Fruit fly (Drosophila melanogaster) whole organism, prepupa: Measurements from ENCODE around the gene Pdxk.

Source experiments
- Blimp-1 ChIP-seq: fragments of 200-800 bp; sonication (Bioruptor generic); optimal IDR thresholded peaks from 3 replicates; lab custom pipeline; 2017; ENCODE audit warnings: missing biosample characterization, missing genetic modification characterization, mild to moderate bottlenecking, moderate library complexity, missing genetic modification reagents
- CG10631 ChIP-seq: fragments of 200-800 bp; sonication (Bioruptor generic); optimal IDR thresholded peaks from 2 replicates; lab custom pipeline; 2016; ENCODE audit warnings: missing biosample characterization, missing genetic modification characterization
- CG10669 ChIP-seq: fragments of 200-800 bp; sonication (Bioruptor generic); optimal IDR thresholded peaks from 3 replicates; lab custom pipeline; 2018; ENCODE audit warnings: missing biosample characterization, mild to moderate bottlenecking, missing genetic modification characterization, moderate library complexity
- CG11294 ChIP-seq: fragments of 200-800 bp; sonication (Bioruptor generic); IDR thresholded peaks from 2 replicates; pipeline ENCODE4 v1.3.6; 2022; ENCODE audit warnings: missing biosample characterization, missing genetic modification characterization
- CG11762 ChIP-seq: fragments of 200-800 bp; sonication (Bioruptor generic); optimal IDR thresholded peaks from 3 replicates; lab custom pipeline; 2016; ENCODE audit warnings: missing biosample characterization, missing genetic modification characterization; ENCODE audit not compliant: insufficient read depth
- CG15336 ChIP-seq: fragments of 200-800 bp; sonication (Bioruptor generic); IDR thresholded peaks from 2 replicates; pipeline ENCODE4 v1.3.6; 2022; ENCODE audit warnings: missing biosample characterization, missing genetic modification characterization
- CG1621 ChIP-seq: fragments of 200-800 bp; sonication (Bioruptor generic); optimal IDR thresholded peaks from 3 replicates; lab custom pipeline; 2018; ENCODE audit warnings: missing biosample characterization, mild to moderate bottlenecking, missing genetic modification characterization
- CG16779 ChIP-seq: fragments of 200-800 bp; sonication (Bioruptor generic); optimal IDR thresholded peaks from 3 replicates; lab custom pipeline; 2017; ENCODE audit warnings: missing biosample characterization, mild to moderate bottlenecking, missing genetic modification characterization
- CG3032 ChIP-seq: fragments of 200-800 bp; optimal IDR thresholded peaks from 2 replicates; lab custom pipeline; 2019; ENCODE audit warnings: missing biosample characterization, mild to moderate bottlenecking, missing genetic modification characterization, moderate library complexity
- CG31627 ChIP-seq: fragments of 200-800 bp; sonication (Bioruptor generic); optimal IDR thresholded peaks from 3 replicates; lab custom pipeline; 2016; ENCODE audit warnings: missing biosample characterization, missing genetic modification characterization
- CG34406 ChIP-seq: fragments of 200-800 bp; sonication (Bioruptor generic); optimal IDR thresholded peaks from 3 replicates; lab custom pipeline; 2016; ENCODE audit warnings: missing biosample characterization, missing genetic modification characterization
- CG3919 ChIP-seq: fragments of 200-800 bp; sonication (Bioruptor generic); optimal IDR thresholded peaks from 3 replicates; lab custom pipeline; 2016; ENCODE audit warnings: missing biosample characterization, missing genetic modification characterization
- CG4318 ChIP-seq: fragments of 200-800 bp; sonication (Bioruptor generic); optimal IDR thresholded peaks from 3 replicates; lab custom pipeline; 2017; ENCODE audit warnings: missing biosample characterization, mild to moderate bottlenecking, missing genetic modification characterization
- CG6163 ChIP-seq: fragments of 200-800 bp; sonication (Bioruptor generic); IDR thresholded peaks from 3 replicates; pipeline ENCODE4 v1.3.6; 2022; ENCODE audit warnings: missing biosample characterization, missing genetic modification characterization
- CG6276 ChIP-seq: fragments of 200-800 bp; sonication (Bioruptor generic); optimal IDR thresholded peaks from 2 replicates; lab custom pipeline; 2017; ENCODE audit warnings: missing biosample characterization, mild to moderate bottlenecking, missing genetic modification characterization
- CG6808 ChIP-seq: fragments of 200-800 bp; sonication (Bioruptor generic); optimal IDR thresholded peaks from 3 replicates; lab custom pipeline; 2017; ENCODE audit warnings: missing biosample characterization, missing genetic modification characterization, mild to moderate bottlenecking, moderate library complexity, missing genetic modification reagents
- CG7368 ChIP-seq: fragments of 200-800 bp; sonication (Bioruptor generic); optimal IDR thresholded peaks from 3 replicates; lab custom pipeline; 2016; ENCODE audit warnings: missing biosample characterization, missing genetic modification characterization
- CG8119 ChIP-seq: fragments of 200-800 bp; sonication (Bioruptor generic); IDR thresholded peaks from 3 replicates; pipeline ENCODE4 v1.3.6; 2022; ENCODE audit warnings: missing biosample characterization, missing genetic modification characterization
- CG8319 ChIP-seq: fragments of 200-800 bp; sonication (Bioruptor generic); optimal IDR thresholded peaks from 3 replicates; lab custom pipeline; 2016; ENCODE audit warnings: missing biosample characterization, missing genetic modification characterization
- CG8632 ChIP-seq: fragments of 200-800 bp; sonication (Bioruptor generic); optimal IDR thresholded peaks from 3 replicates; lab custom pipeline; 2016; ENCODE audit warnings: missing biosample characterization, missing genetic modification characterization
- CG9139 ChIP-seq: fragments of 200-800 bp; sonication (Bioruptor generic); optimal IDR thresholded peaks from 3 replicates; lab custom pipeline; 2017; ENCODE audit warnings: missing biosample characterization, mild to moderate bottlenecking, missing genetic modification characterization
- Eip75B ChIP-seq: fragments of 200-800 bp; sonication (Bioruptor generic); optimal IDR thresholded peaks from 3 replicates; lab custom pipeline; 2016; ENCODE audit warnings: missing biosample characterization, missing genetic modification characterization
- Eip78C ChIP-seq: fragments of 200-800 bp; sonication (Bioruptor generic); peaks from one replicate; lab custom pipeline; 2016; ENCODE audit warnings: missing biosample characterization, missing genetic modification characterization
- Eip93F ChIP-seq: fragments of 200-800 bp; sonication (Bioruptor generic); optimal IDR thresholded peaks from 2 replicates; lab custom pipeline; 2016; ENCODE audit warnings: missing biosample characterization, mild to moderate bottlenecking, missing genetic modification characterization
- Ets21C ChIP-seq: fragments of 200-800 bp; sonication (Bioruptor generic); optimal IDR thresholded peaks from 3 replicates; lab custom pipeline; 2016; ENCODE audit warnings: missing biosample characterization, missing genetic modification characterization
- Gug ChIP-seq: fragments of 200-800 bp; sonication (Bioruptor generic); IDR thresholded peaks from 2 replicates; pipeline ENCODE4 v1.3.6; 2022; ENCODE audit warnings: missing biosample characterization, missing genetic modification characterization
- Hr38 ChIP-seq: sonication (Bioruptor generic); optimal IDR thresholded peaks from 2 replicates; lab custom pipeline; 2016; ENCODE audit warnings: missing biosample characterization, missing genetic modification characterization
- Hr39 ChIP-seq: fragments of 200-800 bp; sonication (Bioruptor generic); optimal IDR thresholded peaks from 2 replicates; lab custom pipeline; 2016; ENCODE audit warnings: missing biosample characterization, missing genetic modification characterization
- Hr4 ChIP-seq: fragments of 200-800 bp; sonication (Bioruptor generic); optimal IDR thresholded peaks from 3 replicates; lab custom pipeline; 2016; ENCODE audit warnings: missing biosample characterization, missing genetic modification characterization
- Lpt ChIP-seq: fragments of 200-800 bp; sonication (Bioruptor generic); optimal IDR thresholded peaks from 3 replicates; lab custom pipeline; 2016; ENCODE audit warnings: missing biosample characterization, missing genetic modification characterization
- Met ChIP-seq: fragments of 200-800 bp; sonication (Bioruptor generic); optimal IDR thresholded peaks from 3 replicates; lab custom pipeline; 2016; ENCODE audit warnings: missing biosample characterization, missing genetic modification characterization
- OdsH ChIP-seq: fragments of 200-800 bp; sonication (Bioruptor generic); optimal IDR thresholded peaks from 3 replicates; lab custom pipeline; 2016; ENCODE audit warnings: missing biosample characterization, missing genetic modification characterization
- Smox ChIP-seq: fragments of 200-800 bp; sonication (Bioruptor generic); optimal IDR thresholded peaks from 3 replicates; lab custom pipeline; 2016; ENCODE audit warnings: missing biosample characterization, missing genetic modification characterization
- Sox102F ChIP-seq: fragments of 200-800 bp; sonication (Bioruptor generic); optimal IDR thresholded peaks from 2 replicates; lab custom pipeline; 2016; ENCODE audit warnings: missing biosample characterization, mild to moderate bottlenecking, missing genetic modification characterization
- Sox15 ChIP-seq: fragments of 200-800 bp; sonication (Bioruptor generic); optimal IDR thresholded peaks from 3 replicates; lab custom pipeline; 2016; ENCODE audit warnings: missing biosample characterization, missing genetic modification characterization
- achi ChIP-seq: fragments of 200-800 bp; sonication (Bioruptor generic); optimal IDR thresholded peaks from 3 replicates; lab custom pipeline; 2016; ENCODE audit warnings: missing biosample characterization, missing genetic modification characterization
- acj6 ChIP-seq: fragments of 200-800 bp; sonication (Bioruptor generic); optimal IDR thresholded peaks from 3 replicates; lab custom pipeline; 2016; ENCODE audit warnings: missing biosample characterization, missing genetic modification characterization
- cyc ChIP-seq: fragments of 200-800 bp; sonication (Bioruptor generic); optimal IDR thresholded peaks from 3 replicates; lab custom pipeline; 2016; ENCODE audit warnings: missing biosample characterization, missing genetic modification characterization
- dac ChIP-seq: fragments of 200-800 bp; sonication (Bioruptor generic); optimal IDR thresholded peaks from 2 replicates; lab custom pipeline; 2017; ENCODE audit warnings: missing biosample characterization, mild to moderate bottlenecking, missing genetic modification characterization
- eg ChIP-seq: fragments of 200-800 bp; sonication (Bioruptor generic); IDR thresholded peaks from 3 replicates; pipeline ENCODE4 v1.3.6; 2022; ENCODE audit warnings: missing biosample characterization, missing genetic modification characterization
- esn ChIP-seq: fragments of 200-800 bp; sonication (Bioruptor generic); optimal IDR thresholded peaks from 2 replicates; lab custom pipeline; 2016; ENCODE audit warnings: missing biosample characterization, mild to moderate bottlenecking, missing genetic modification characterization, moderate library complexity
- fkh ChIP-seq: fragments of 200-800 bp; sonication (Bioruptor generic); optimal IDR thresholded peaks from 3 replicates; lab custom pipeline; 2017; ENCODE audit warnings: missing biosample characterization, mild to moderate bottlenecking, missing genetic modification characterization, moderate library complexity
- lz ChIP-seq: fragments of 200-800 bp; sonication (Bioruptor generic); optimal IDR thresholded peaks from 3 replicates; lab custom pipeline; 2016; ENCODE audit warnings: missing biosample characterization, missing genetic modification characterization
- net ChIP-seq: fragments of 200-800 bp; sonication (Bioruptor generic); optimal IDR thresholded peaks from 3 replicates; lab custom pipeline; 2016; ENCODE audit warnings: missing biosample characterization, missing genetic modification characterization
- pdm3 ChIP-seq: fragments of 200-800 bp; sonication (Bioruptor generic); optimal IDR thresholded peaks from 3 replicates; lab custom pipeline; 2016; ENCODE audit warnings: missing biosample characterization, missing genetic modification characterization
- salr ChIP-seq, 2 experiments: fragments of 200-800 bp; sonication (Bioruptor generic); optimal IDR thresholded peaks; 3 replicates each; lab custom pipeline; 2016 to 2018; ENCODE audit warnings: missing biosample characterization in 2 of 2, missing genetic modification characterization in 2 of 2, mild to moderate bottlenecking in 1 of 2
- spab ChIP-seq: fragments of 200-800 bp; sonication (Bioruptor generic); optimal IDR thresholded peaks from 2 replicates; lab custom pipeline; 2017; ENCODE audit warnings: missing biosample characterization, mild to moderate bottlenecking, missing genetic modification characterization, missing genetic modification reagents
- ss ChIP-seq, 2 experiments: fragments of 200-800 bp; sonication (Bioruptor generic); optimal IDR thresholded peaks; 2 replicates in 1 of 2; 3 replicates in 1 of 2; lab custom pipeline; 2017 to 2018; ENCODE audit warnings: mild to moderate bottlenecking in 2 of 2, missing biosample characterization in 2 of 2, missing genetic modification characterization in 2 of 2, moderate library complexity in 1 of 2
- svp ChIP-seq: fragments of 200-800 bp; sonication (Bioruptor generic); peaks from one replicate; lab custom pipeline; 2016; ENCODE audit warnings: missing biosample characterization, missing genetic modification characterization
- topi ChIP-seq: fragments of 200-800 bp; sonication (Bioruptor generic); optimal IDR thresholded peaks from 3 replicates; lab custom pipeline; 2016; ENCODE audit warnings: missing biosample characterization, missing genetic modification characterization
- vri ChIP-seq: fragments of 200-800 bp; sonication (Bioruptor generic); optimal IDR thresholded peaks from 3 replicates; lab custom pipeline; 2016; ENCODE audit warnings: missing biosample characterization, mild to moderate bottlenecking, missing genetic modification characterization

The Pdxk gene

DNA sequence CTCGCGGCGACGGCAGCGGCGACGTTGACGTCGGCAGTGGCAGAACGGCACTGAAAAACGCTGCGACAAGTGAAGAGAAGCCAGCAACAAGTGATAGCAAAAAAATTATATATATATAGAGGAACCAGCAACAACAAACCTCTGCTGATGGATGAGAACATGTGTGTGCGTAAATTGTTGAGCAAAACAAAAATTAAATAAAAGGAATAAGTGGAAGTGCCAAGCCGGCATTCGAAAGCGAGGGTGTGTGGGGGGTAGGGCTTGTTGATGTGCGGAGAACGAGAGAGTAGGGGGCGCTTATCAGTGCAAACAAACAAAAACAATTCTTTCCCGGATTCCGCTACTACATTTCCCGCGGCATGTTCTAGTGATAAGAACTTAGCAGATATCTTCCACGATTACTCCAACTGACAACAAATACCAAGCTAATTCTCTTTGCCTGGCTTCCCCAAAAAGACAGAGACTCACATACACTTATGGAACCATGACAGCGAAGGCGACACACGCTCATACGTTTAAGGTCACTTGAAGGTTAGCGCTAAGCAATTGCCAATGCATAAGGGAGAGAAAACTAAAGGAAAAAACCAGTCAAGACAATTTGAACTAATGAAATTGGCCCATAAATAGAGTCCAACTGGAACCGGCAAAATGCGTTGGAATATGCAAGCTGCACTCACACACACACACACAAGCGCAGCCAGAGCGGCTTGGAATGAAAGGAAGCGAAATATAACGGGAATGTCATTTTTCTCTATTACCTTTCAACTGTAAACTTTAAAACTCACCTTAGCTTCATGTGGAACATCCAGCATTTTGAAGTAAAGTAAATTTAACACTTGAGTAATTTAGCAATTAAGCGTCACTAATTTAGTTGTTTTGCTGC lies 2.0 kb upstream of the Pdxk start:
- TF ChIP-seq ss (GFP tag; optimal IDR thresholded peaks at IDR 0.05; lab: Kevin White, UChicago), result peak; percentile 48 to 77
- peak; percentile 62 for TF ChIP-seq CG6808 (GFP tag; lab: Kevin White, UChicago)
- no peak for TF ChIP-seq dac (GFP tag; lab: Kevin White, UChicago)
- TF ChIP-seq Eip75B (GFP tag; lab: Kevin White, UChicago), result peak; percentile 21
- peak; percentile 50 for TF ChIP-seq CG1621 (tag; lab: Kevin White, UChicago)
- TF ChIP-seq Hr4 (GFP tag; lab: Kevin White, UChicago), result no peak
- TF ChIP-seq fkh (GFP tag; lab: Kevin White, UChicago), result peak; percentile 89
- no peak for TF ChIP-seq CG34406 (GFP tag; lab: Kevin White, UChicago)
- TF ChIP-seq Hr38 (GFP tag; lab: Kevin White, UChicago), result no peak
- TF ChIP-seq Sox102F, result no peak
- TF ChIP-seq esn (GFP tag; lab: Kevin White, UChicago), result no peak
- TF ChIP-seq Hr39 (GFP tag; lab: Kevin White, UChicago), result no peak
- TF ChIP-seq CG11294, result no peak
- no peak for TF ChIP-seq eg
- peak; percentile 53 for TF ChIP-seq CG3032 (tag; lab: Kevin White, UChicago)
- no peak for TF ChIP-seq Lpt (GFP tag; lab: Kevin White, UChicago)
- TF ChIP-seq CG6276 (GFP tag; lab: Kevin White, UChicago), result peak; percentile 30
- peak; percentile 20 for TF ChIP-seq CG10631 (GFP tag; lab: Kevin White, UChicago)
- TF ChIP-seq CG7368, result no peak
- peak; percentile 34 for TF ChIP-seq net (GFP tag; lab: Kevin White, UChicago)
- peak; percentile 74; the same call in 2 of the 3 replicates for TF ChIP-seq CG6163 (GFP tag; lab: Robert Waterston, UW)
- no peak for TF ChIP-seq salr (GFP tag; optimal IDR thresholded peaks at IDR 0.05; lab: Kevin White, UChicago)
- no peak for TF ChIP-seq CG31627 (GFP tag; lab: Kevin White, UChicago)
- no peak for TF ChIP-seq CG8632 (GFP tag; lab: Kevin White, UChicago)
- peak; percentile 10 for TF ChIP-seq CG10669 (GFP tag; lab: Kevin White, UChicago)
- no peak for TF ChIP-seq Ets21C
- TF ChIP-seq Met (GFP tag; lab: Kevin White, UChicago), result no peak
- no peak for TF ChIP-seq pdm3 (GFP tag; lab: Kevin White, UChicago)
- peak; percentile 86 for TF ChIP-seq svp (GFP tag; lab: Kevin White, UChicago)
- TF ChIP-seq Blimp-1 (GFP tag; lab: Kevin White, UChicago), result no peak
- TF ChIP-seq CG16779 (tag; lab: Kevin White, UChicago), result peak; percentile 83
- no peak; the same call in 2 of the 3 replicates for TF ChIP-seq CG8119 (GFP tag; lab: Robert Waterston, UW)
- no peak for TF ChIP-seq lz
- no peak for TF ChIP-seq CG8319
- TF ChIP-seq CG9139 (GFP tag; lab: Kevin White, UChicago), result peak; percentile 36
- TF ChIP-seq Sox15, result no peak
- TF ChIP-seq CG15336 (GFP tag; lab: Robert Waterston, UW), result 0 out of 2 replicates have a peak, but pooled peaks have one; percentile 20
- no peak for TF ChIP-seq achi (GFP tag; lab: Kevin White, UChicago)
- peak; percentile 9 for TF ChIP-seq vri (GFP tag; lab: Kevin White, UChicago)
- TF ChIP-seq Eip78C (GFP tag; lab: Kevin White, UChicago), result peak; percentile 74
- no peak for TF ChIP-seq CG3919 (GFP tag; lab: Kevin White, UChicago)
- no peak for TF ChIP-seq Smox (GFP tag; lab: Kevin White, UChicago)
- no peak for TF ChIP-seq CG4318
- peak; percentile 62 for TF ChIP-seq Eip93F (GFP tag; lab: Kevin White, UChicago)
- TF ChIP-seq OdsH (GFP tag; lab: Kevin White, UChicago), result no peak
- no peak for TF ChIP-seq acj6 (GFP tag; lab: Kevin White, UChicago)
- no peak for TF ChIP-seq CG11762 (GFP tag; lab: Kevin White, UChicago)
- no peak for TF ChIP-seq Gug (GFP tag; lab: Robert Waterston, UW)
- TF ChIP-seq spab (GFP tag; lab: Kevin White, UChicago), result peak; percentile 45
- TF ChIP-seq cyc (GFP tag; lab: Kevin White, UChicago), result no peak
- no peak for TF ChIP-seq topi (GFP tag; lab: Kevin White, UChicago)
